Worm (Caenorhabditis elegans) whole organism, L2 larva: ENCODE measurements around the gene saps-1.

Experiments
- R02D3.7 ChIP-seq: fragments of 150-350 bp; optimal IDR thresholded peaks from 2 replicates; lab custom pipeline; 2014; ENCODE audit warnings: missing biosample characterization, missing genetic modification characterization
- blmp-1 ChIP-seq: sonication (generic microtip); optimal IDR thresholded peaks from 2 replicates; lab custom pipeline; 2017; ENCODE audit warnings: missing genetic modification characterization, mild to moderate bottlenecking, missing compliant biosample characterization, antibody characterized with exemption, moderate library complexity; ENCODE audit not compliant: insufficient read depth
- lin-13 ChIP-seq: fragments of 150-350 bp; optimal IDR thresholded peaks from 2 replicates; lab custom pipeline; 2014; ENCODE audit warnings: missing biosample characterization, missing genetic modification reagents, missing genetic modification characterization
- nhr-237 ChIP-seq: fragments of 150-350 bp; optimal IDR thresholded peaks from 2 replicates; lab custom pipeline; 2014; ENCODE audit warnings: missing biosample characterization, missing genetic modification characterization
- sem-4 ChIP-seq: fragments of 150-350 bp; optimal IDR thresholded peaks from 2 replicates; lab custom pipeline; 2014; ENCODE audit warnings: missing biosample characterization, missing genetic modification reagents, missing genetic modification characterization

ce11 chrII:11337497-11338040 lies 40.1 kb downstream of the saps-1 start, which contains the start of gene sqt-1:
- TF ChIP-seq nhr-237 (tag; lab: Kevin White, UChicago) (no peak), R02D3.7 (no peak), blmp-1 (no peak), lin-13 (no peak), sem-4 (tag; lab: Kevin White, UChicago) (peak; percentile 37)
